Fruit fly (Drosophila melanogaster): ENCODE measurements around the gene scpr-B.

The scpr-B gene

dm6 chr3R:11226496-11226895, 14.3 kb downstream of the scpr-B start, which contains the start of gene CG17726 (continued):
- peak; percentile 98 for TF ChIP-seq CG3032 (tag; optimal IDR thresholded peaks at IDR 0.05)
- peak; percentile 97 for TF ChIP-seq CG3919 (GFP tag; optimal IDR thresholded peaks at IDR 0.05)
- peak; percentile 94 for TF ChIP-seq CG7368 (GFP tag; optimal IDR thresholded peaks at IDR 0.05)
- peak; percentile 76 for TF ChIP-seq Eip93F (GFP tag; optimal IDR thresholded peaks at IDR 0.05)
- TF ChIP-seq CG6854 (GFP tag; optimal IDR thresholded peaks at IDR 0.05) = peak; percentile 89
- no peak for TF ChIP-seq CG6276 (GFP tag; optimal IDR thresholded peaks at IDR 0.05)
- peak; percentile 99 for TF ChIP-seq Eip78C (GFP tag)
- peak; percentile 93 for TF ChIP-seq CG1621 (tag; optimal IDR thresholded peaks at IDR 0.05)
- TF ChIP-seq dsx (GFP tag; optimal IDR thresholded peaks at IDR 0.05; ENCODE audit: poor library complexity, severe bottlenecking) = peak; percentile 96
- peak; percentile 98 for TF ChIP-seq esn (GFP tag; optimal IDR thresholded peaks at IDR 0.05)
- TF ChIP-seq ss (GFP tag; optimal IDR thresholded peaks at IDR 0.05) = peak in 1 of 2 experiments; percentile 96
- peak; percentile 96 for TF ChIP-seq net (GFP tag; optimal IDR thresholded peaks at IDR 0.05)
- peak; percentile 92 for TF ChIP-seq Sox102F (GFP tag; optimal IDR thresholded peaks at IDR 0.05)
- peak; percentile 95 for TF ChIP-seq Hr39 (GFP tag; optimal IDR thresholded peaks at IDR 0.05)
- no peak for TF ChIP-seq CG8319 (GFP tag; optimal IDR thresholded peaks at IDR 0.05)

- TF ChIP-seq Eip93F (GFP tag; optimal IDR thresholded peaks at IDR 0.05) (no peak), CG10669 (GFP tag; optimal IDR thresholded peaks at IDR 0.05) (no peak), dac (GFP tag; optimal IDR thresholded peaks at IDR 0.05) (no peak), topi (GFP tag; optimal IDR thresholded peaks at IDR 0.05) (no peak), Eip75B (GFP tag; optimal IDR thresholded peaks at IDR 0.05) (no peak), CG9139 (GFP tag; optimal IDR thresholded peaks at IDR 0.05) (no peak), Eip78C (GFP tag) (no peak), Lpt (GFP tag; optimal IDR thresholded peaks at IDR 0.05) (no peak), Ets21C (GFP tag; optimal IDR thresholded peaks at IDR 0.05) (no peak), vri (GFP tag; optimal IDR thresholded peaks at IDR 0.05) (no peak), CG6276 (GFP tag; optimal IDR thresholded peaks at IDR 0.05) (no peak)
Measured at dm6 chr3R:11225220-11225619, 15.6 kb downstream of the scpr-B start, which contains the start of gene scpr-C. TSS of gene scpr-C (plus strand) at chr3R:11225520.

dm6 chr3R:11224478-11224877, 16.3 kb downstream of the scpr-B start:
- TF ChIP-seq CG8632 (GFP tag; optimal IDR thresholded peaks at IDR 0.05) = no peak
- TF ChIP-seq Sox15 (GFP tag; optimal IDR thresholded peaks at IDR 0.05) = no peak
- no peak for TF ChIP-seq CG10631 (GFP tag; optimal IDR thresholded peaks at IDR 0.05)

dm6 chr3R:11222587-11222986, 18.2 kb downstream of the scpr-B start:
- TF ChIP-seq achi (GFP tag; optimal IDR thresholded peaks at IDR 0.05) (no peak), dsx (GFP tag; optimal IDR thresholded peaks at IDR 0.05; ENCODE audit: poor library complexity, severe bottlenecking) (no peak), spab (GFP tag; optimal IDR thresholded peaks at IDR 0.05) (no peak)

dm6 chr3R:11221437-11222230, 19.2 kb downstream of the scpr-B start, which contains the start of the genes CG6693 and RpL3:
TSS of gene CG6693 (minus strand) at chr3R:11221639.
TSS of gene RpL3 (plus strand) at chr3R:11221894.
- peak; percentile 83 for TF ChIP-seq Eip75B (GFP tag; optimal IDR thresholded peaks at IDR 0.05)
- peak; percentile 53 for TF ChIP-seq fd85E (GFP tag; optimal IDR thresholded peaks at IDR 0.05)
- no peak for TF ChIP-seq OdsH (GFP tag; optimal IDR thresholded peaks at IDR 0.05)
- TF ChIP-seq CG10631 (GFP tag; optimal IDR thresholded peaks at IDR 0.05) = no peak
- peak; percentile 28 for TF ChIP-seq Ets21C (GFP tag; optimal IDR thresholded peaks at IDR 0.05)
- TF ChIP-seq Ets96B (tag; optimal IDR thresholded peaks at IDR 0.05) = peak; percentile 59
- peak; percentile 82 to 83 for TF ChIP-seq ss (GFP tag; optimal IDR thresholded peaks at IDR 0.05)
- TF ChIP-seq salr (GFP tag; optimal IDR thresholded peaks at IDR 0.05) = peak in 1 of 2 experiments; percentile 50
- peak; percentile 51 for TF ChIP-seq CG11762 (GFP tag; optimal IDR thresholded peaks at IDR 0.05; ENCODE audit: insufficient read depth)
- TF ChIP-seq eg (GFP tag; IDR thresholded peaks at IDR 0.05) = peak; percentile 72; the same call in 2 of the 3 replicates
- peak; percentile 59 for TF ChIP-seq CG7368 (GFP tag; optimal IDR thresholded peaks at IDR 0.05)
- peak; percentile 63 for TF ChIP-seq Smox (GFP tag; optimal IDR thresholded peaks at IDR 0.05)
- no peak for TF ChIP-seq dac (GFP tag; optimal IDR thresholded peaks at IDR 0.05)
- peak; percentile 68 for TF ChIP-seq CG6163 (GFP tag; IDR thresholded peaks at IDR 0.05)
- TF ChIP-seq Hr39 (GFP tag; optimal IDR thresholded peaks at IDR 0.05) = peak; percentile 34
- peak; percentile 52; the same call in 2 of the 3 replicates for TF ChIP-seq CG8119 (GFP tag; IDR thresholded peaks at IDR 0.05)
- peak; percentile 52 for TF ChIP-seq CG34406 (GFP tag; optimal IDR thresholded peaks at IDR 0.05)
- peak; percentile 61 for TF ChIP-seq CG10669 (GFP tag; optimal IDR thresholded peaks at IDR 0.05)
- TF ChIP-seq lz (GFP tag; optimal IDR thresholded peaks at IDR 0.05) = peak; percentile 54
- TF ChIP-seq topi (GFP tag; optimal IDR thresholded peaks at IDR 0.05) = peak; percentile 78
- TF ChIP-seq CG6792 (GFP tag; optimal IDR thresholded peaks at IDR 0.05) = peak; percentile 43
- TF ChIP-seq Gug (GFP tag; IDR thresholded peaks at IDR 0.05) = no peak

Measured in whole organism, prepupa.